Worm (Caenorhabditis elegans) whole organism, L4/young adult: ENCODE results near the gene unc-26.

Experiments used
- W03F9.2 ChIP-seq: fragments of 150-350 bp; optimal IDR thresholded peaks from 2 replicates; lab custom pipeline; 2014; ENCODE audit warnings: missing biosample characterization, missing genetic modification characterization
- dao-5 ChIP-seq: sonication (generic microtip); optimal IDR thresholded peaks from 2 replicates; lab custom pipeline; 2016; ENCODE audit warnings: missing genotype, missing genetic modification characterization, moderate library complexity, missing compliant biosample characterization
- him-1 ChIP-seq: sonication (generic microtip); optimal IDR thresholded peaks from 2 replicates; lab custom pipeline; 2016; ENCODE audit warnings: missing genotype, missing genetic modification reagents, missing genetic modification characterization, missing compliant biosample characterization

DNA sequence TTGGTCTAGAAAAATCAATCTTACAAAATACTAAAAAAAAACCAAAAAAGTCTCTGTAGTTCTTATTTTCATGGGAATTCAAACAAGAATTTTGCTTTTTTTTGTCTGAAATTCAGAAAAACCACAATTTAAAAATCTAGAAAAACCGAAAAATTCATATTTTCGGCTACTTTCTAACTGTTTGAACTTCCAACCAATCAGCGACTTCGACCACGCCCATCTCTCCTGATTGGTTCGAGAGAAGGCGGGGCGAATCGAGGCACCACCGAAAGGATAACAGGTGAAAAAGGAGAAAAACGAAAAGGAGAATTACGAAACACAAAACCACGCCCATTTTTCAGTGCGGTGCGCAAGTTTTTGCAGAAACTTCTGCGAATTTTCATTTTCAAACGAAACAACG lies 32.5 kb upstream of the unc-26 start:
- TF ChIP-seq him-1 (no peak), W03F9.2 (tag; lab: Kevin White, UChicago) (no peak), dao-5 (no peak)
